Worm (Caenorhabditis elegans) whole organism, L4/young adult: Measurements from ENCODE around the gene str-175.

Experiments used
- W03F9.2 ChIP-seq: fragments of 150-350 bp; optimal IDR thresholded peaks from 2 replicates; lab custom pipeline; 2014; ENCODE audit warnings: missing biosample characterization, missing genetic modification characterization
- dao-5 ChIP-seq: sonication (generic microtip); optimal IDR thresholded peaks from 2 replicates; lab custom pipeline; 2016; ENCODE audit warnings: missing genotype, missing genetic modification characterization, moderate library complexity, missing compliant biosample characterization

ce11 chrIV:4867610-4868009 is 2.8 kb downstream of the str-175 start, which contains the start of gene str-172:
- TF ChIP-seq dao-5 (tag; lab: Kevin White, UChicago) (no peak), W03F9.2 (tag; lab: Kevin White, UChicago) (no peak)
